Worm (Caenorhabditis elegans) whole organism, L1 larva: Measurements from ENCODE around the gene mtss-1.

ENCODE experiments used
- C16A3.4 ChIP-seq: fragments of 150-350 bp; optimal IDR thresholded peaks from 2 replicates; lab custom pipeline; 2014; ENCODE audit warnings: missing biosample characterization, missing genetic modification characterization
- C34B4.2 ChIP-seq: sonication (generic microtip); optimal IDR thresholded peaks from 2 replicates; lab custom pipeline; 2017; ENCODE audit warnings: mild to moderate bottlenecking, missing genetic modification characterization, missing compliant biosample characterization
- F16B12.6 ChIP-seq: fragments of 150-350 bp; optimal IDR thresholded peaks from 2 replicates; lab custom pipeline; 2014; ENCODE audit warnings: missing biosample characterization, missing genetic modification characterization
- Y116A8C.19 ChIP-seq: sonication (generic microtip); optimal IDR thresholded peaks from 2 replicates; lab custom pipeline; 2016; ENCODE audit warnings: missing compliant biosample characterization, missing genetic modification characterization, borderline replicate concordance
- alr-1 ChIP-seq: fragments of 200-800 bp; sonication (Bioruptor generic); optimal IDR thresholded peaks from 2 replicates; lab custom pipeline; 2018; ENCODE audit warnings: borderline replicate concordance, mild to moderate bottlenecking, missing genetic modification characterization, missing compliant biosample characterization
- blmp-1 ChIP-seq: fragments of 150-350 bp; optimal IDR thresholded peaks from 2 replicates; lab custom pipeline; 2014; ENCODE audit warnings: missing biosample characterization, missing genetic modification characterization
- ceh-63 ChIP-seq: fragments of 200-800 bp; sonication (Bioruptor generic); optimal IDR thresholded peaks from 2 replicates; lab custom pipeline; 2018; ENCODE audit warnings: mild to moderate bottlenecking, missing genetic modification characterization, missing compliant biosample characterization
- ceh-82 ChIP-seq, 3 experiments: fragments of 150-350 bp in 1 of 3; sonication (generic microtip) in 2 of 3; optimal IDR thresholded peaks; 2 replicates each; lab custom pipeline; 2014 to 2017; ENCODE audit warnings: missing biosample characterization in 3 of 3, missing genetic modification characterization in 3 of 3
- dpl-1 ChIP-seq, 3 experiments: fragments of 150-350 bp in 2 of 3; sonication (generic microtip) in 1 of 3; optimal IDR thresholded peaks; 2 replicates each; lab custom pipeline; 2014 to 2017; ENCODE audit warnings: missing biosample characterization in 3 of 3, missing genetic modification characterization in 3 of 3, missing genetic modification reagents in 3 of 3
- dsc-1 ChIP-seq: sonication (generic microtip); optimal IDR thresholded peaks from 2 replicates; lab custom pipeline; 2016; ENCODE audit warnings: mild to moderate bottlenecking, missing genetic modification characterization, missing compliant biosample characterization
- efl-1 ChIP-seq, 4 experiments: fragments of 150-350 bp; optimal IDR thresholded peaks in 3 of 4; peaks in 1 of 4; 1 replicate in 1 of 4; 2 replicates in 3 of 4; lab custom pipeline; 2014; ENCODE audit warnings: missing biosample characterization in 2 of 4, missing genetic modification characterization in 2 of 4, missing genetic modification reagents in 2 of 4
- elt-3 ChIP-seq, 6 experiments: fragments of 150-350 bp in 1 of 6; sonication (generic microtip); optimal IDR thresholded peaks; 2 replicates each; lab custom pipeline; 2017 to 2018; ENCODE audit warnings: missing biosample characterization in 6 of 6, missing genetic modification characterization in 6 of 6, inconsistent platforms in 1 of 6
- fkh-8 ChIP-seq: sonication (generic microtip); optimal IDR thresholded peaks from 2 replicates; lab custom pipeline; 2016; ENCODE audit warnings: mild to moderate bottlenecking, missing genetic modification characterization, missing compliant biosample characterization
- irx-1 ChIP-seq: sonication (generic microtip); optimal IDR thresholded peaks from 2 replicates; lab custom pipeline; 2016; ENCODE audit warnings: missing genetic modification characterization, missing compliant biosample characterization
- isw-1 ChIP-seq: fragments of 200-800 bp; sonication (Bioruptor generic); IDR thresholded peaks from 2 replicates; pipeline ENCODE4 v1.3.6; 2022; ENCODE audit warnings: missing genetic modification characterization, missing compliant biosample characterization
- jun-1 ChIP-seq: fragments of 150-350 bp; optimal IDR thresholded peaks from 2 replicates; lab custom pipeline; 2014; ENCODE audit warnings: missing biosample characterization, missing genetic modification reagents, missing genetic modification characterization
- lin-14 ChIP-seq: fragments of 200-800 bp; sonication (Bioruptor generic); optimal IDR thresholded peaks from 2 replicates; lab custom pipeline; 2018; ENCODE audit warnings: mild to moderate bottlenecking, missing genetic modification characterization, moderate library complexity, missing compliant biosample characterization
- lin-15B ChIP-seq: fragments of 150-350 bp; sonication (generic microtip); optimal IDR thresholded peaks from 3 replicates; lab custom pipeline; 2014; ENCODE audit warnings: missing biosample characterization, missing genetic modification characterization
- lin-35 ChIP-seq, 2 experiments: fragments of 150-350 bp; optimal IDR thresholded peaks; 2 replicates each; lab custom pipeline; 2014; ENCODE audit warnings: missing biosample characterization in 2 of 2, missing genetic modification characterization in 2 of 2, missing genetic modification reagents in 2 of 2
- lin-39 ChIP-seq: fragments of 150-350 bp; optimal IDR thresholded peaks from 2 replicates; lab custom pipeline; 2014; ENCODE audit warnings: missing biosample characterization, missing genetic modification reagents, missing genetic modification characterization
- lsy-2 ChIP-seq, 2 experiments: fragments of 150-350 bp; optimal IDR thresholded peaks; 2 replicates each; lab custom pipeline; 2014; ENCODE audit warnings: missing biosample characterization in 2 of 2, missing genetic modification characterization in 2 of 2
- mdl-1 ChIP-seq, 2 experiments: fragments of 150-350 bp; optimal IDR thresholded peaks; 2 replicates each; lab custom pipeline; 2014 to 2017; ENCODE audit warnings: missing biosample characterization in 2 of 2, missing genetic modification characterization in 2 of 2, inconsistent platforms in 1 of 2
- mep-1 ChIP-seq: fragments of 150-350 bp; optimal IDR thresholded peaks from 2 replicates; lab custom pipeline; 2014; ENCODE audit warnings: missing biosample characterization, missing genetic modification characterization
- nhr-19 ChIP-seq: fragments of 200-800 bp; sonication (Bioruptor generic); conservative IDR thresholded peaks from 2 replicates; pipeline ENCODE4 v1.3.6; 2022; ENCODE audit warnings: missing genetic modification characterization, missing compliant biosample characterization
- nhr-20 ChIP-seq: sonication (generic microtip); optimal IDR thresholded peaks from 2 replicates; lab custom pipeline; 2016; ENCODE audit warnings: mild to moderate bottlenecking, missing genetic modification characterization, missing compliant biosample characterization
- nhr-28 ChIP-seq: fragments of 150-350 bp; optimal IDR thresholded peaks from 2 replicates; lab custom pipeline; 2014; ENCODE audit warnings: missing biosample characterization, missing genetic modification characterization
- nhr-47 ChIP-seq: sonication (generic microtip); optimal IDR thresholded peaks from 2 replicates; lab custom pipeline; 2016; ENCODE audit warnings: mild to moderate bottlenecking, missing genetic modification characterization, moderate library complexity, missing compliant biosample characterization
- nhr-71 ChIP-seq: sonication (generic microtip); optimal IDR thresholded peaks from 2 replicates; lab custom pipeline; 2016; ENCODE audit warnings: mild to moderate bottlenecking, missing genetic modification characterization, moderate library complexity, missing compliant biosample characterization
- nhr-85 ChIP-seq: sonication (generic microtip); peaks from one replicate; lab custom pipeline; 2016; ENCODE audit warnings: missing genetic modification characterization, inconsistent platforms, missing compliant biosample characterization
- nhr-90 ChIP-seq: sonication (generic microtip); optimal IDR thresholded peaks from 2 replicates; lab custom pipeline; 2016; ENCODE audit warnings: mild to moderate bottlenecking, missing genetic modification characterization, missing compliant biosample characterization; ENCODE audit not compliant: poor library complexity
- pag-3 ChIP-seq: sonication (generic microtip); optimal IDR thresholded peaks from 2 replicates; lab custom pipeline; 2017; ENCODE audit warnings: missing genetic modification characterization, mild to moderate bottlenecking, missing compliant biosample characterization, antibody characterized with exemption, borderline replicate concordance; ENCODE audit not compliant: insufficient read depth
- rnt-1 ChIP-seq: sonication (generic microtip); optimal IDR thresholded peaks from 2 replicates; lab custom pipeline; 2016; ENCODE audit warnings: mild to moderate bottlenecking, missing genetic modification characterization, moderate library complexity, missing compliant biosample characterization
- skn-1 ChIP-seq: fragments of 150-350 bp; optimal IDR thresholded peaks from 2 replicates; lab custom pipeline; 2014; ENCODE audit warnings: missing biosample characterization, missing genetic modification characterization
- snpc-4 ChIP-seq: fragments of 150-350 bp; optimal IDR thresholded peaks from 2 replicates; lab custom pipeline; 2014; ENCODE audit warnings: missing biosample characterization, missing genetic modification characterization
- snu-23 ChIP-seq: sonication (generic microtip); optimal IDR thresholded peaks from 2 replicates; lab custom pipeline; 2016; ENCODE audit warnings: missing genetic modification characterization, missing compliant biosample characterization
- swsn-7 ChIP-seq: sonication (generic microtip); optimal IDR thresholded peaks from 2 replicates; lab custom pipeline; 2016; ENCODE audit warnings: missing genetic modification characterization, missing compliant biosample characterization
- tbx-2 ChIP-seq: sonication (generic microtip); optimal IDR thresholded peaks from 2 replicates; lab custom pipeline; 2016; ENCODE audit warnings: missing genetic modification characterization, missing compliant biosample characterization
- unc-130 ChIP-seq: fragments of 150-350 bp; optimal IDR thresholded peaks from 2 replicates; lab custom pipeline; 2017; ENCODE audit warnings: missing biosample characterization, missing genetic modification characterization, inconsistent platforms
- xbp-1 ChIP-seq: sonication (generic microtip); optimal IDR thresholded peaks from 2 replicates; lab custom pipeline; 2016; ENCODE audit warnings: missing genetic modification characterization, missing compliant biosample characterization

Gene mtss-1

DNA sequence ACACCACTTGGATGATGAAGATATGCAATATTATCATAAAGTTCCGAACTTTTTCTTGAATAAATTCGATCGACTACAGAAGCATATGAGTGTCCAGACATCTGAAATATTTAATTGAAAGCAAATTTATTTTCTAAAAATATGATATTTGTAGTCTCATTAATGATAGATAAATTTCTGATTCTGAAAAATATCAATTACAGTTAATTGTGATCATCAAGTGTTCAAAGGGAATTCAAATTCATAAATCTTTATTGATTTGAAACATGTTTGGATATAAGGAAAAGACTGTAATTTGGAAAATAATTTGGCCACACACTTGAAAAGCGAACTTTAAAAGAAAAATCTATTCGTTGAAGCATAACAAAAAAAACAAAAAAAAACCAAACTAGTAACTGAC lies 39.1 kb downstream of the mtss-1 start, which contains the start of gene F54F2.7 (continued):
- TF ChIP-seq lin-14 (GFP tag; lab: Kevin White, UChicago): no peak

DNA sequence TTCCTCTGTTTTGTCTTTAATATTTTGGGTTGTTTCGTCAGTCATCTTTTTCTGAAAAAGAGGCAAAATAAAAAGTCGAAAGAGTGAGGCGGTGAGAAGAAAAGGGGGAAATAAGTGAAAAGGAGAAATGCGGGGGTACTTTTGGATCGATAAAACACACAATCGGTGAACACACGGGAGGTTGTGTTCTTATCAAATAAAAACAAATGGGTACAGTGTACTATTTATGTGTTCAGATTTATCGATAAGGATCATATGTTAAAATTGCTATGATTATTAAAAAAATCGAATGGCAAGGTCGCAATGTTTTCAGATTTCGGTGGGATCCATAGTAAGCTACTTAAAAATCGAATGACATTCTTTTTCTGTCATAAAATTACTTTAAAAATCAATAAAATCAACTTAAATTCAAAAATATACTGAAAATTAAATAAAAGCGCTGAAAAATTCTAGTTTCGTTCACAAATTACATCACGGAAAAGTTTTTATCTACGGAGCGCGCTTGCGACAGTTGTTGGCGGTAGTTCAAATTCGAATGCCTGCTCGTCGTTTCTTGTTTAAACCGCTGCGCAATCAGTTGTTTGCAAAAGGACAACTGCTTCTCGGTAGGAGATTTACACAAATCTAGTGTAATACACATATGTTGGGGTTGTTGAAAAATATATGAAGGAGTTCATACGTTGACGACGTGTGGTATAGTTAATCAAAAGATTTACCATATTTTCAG lies 41.3 kb downstream of the mtss-1 start, which contains the start of gene prx-19:
prx-19 (minus strand) TSS at position 51 of the 727 bp plus-strand sequence.
- TF ChIP-seq lin-35 (GFP tag; optimal IDR thresholded peaks at IDR 0.05; lab: Kevin White, UChicago) (peak; percentile 94 to 98), nhr-71 (peak; percentile 58), nhr-20 (tag; lab: Kevin White, UChicago) (peak; percentile 68), tbx-2 (tag; lab: Kevin White, UChicago) (peak; percentile 49), elt-3 (tag; optimal IDR thresholded peaks at IDR 0.05; lab: Kevin White, UChicago) (peak in 1 of 6 experiments; percentile 45), dpl-1 (GFP tag; optimal IDR thresholded peaks at IDR 0.05; lab: Kevin White, UChicago) (peak; percentile 90 to 94 (median 93)), C16A3.4 (tag; lab: Kevin White, UChicago) (peak; percentile 60), nhr-19 (GFP tag; lab: Robert Waterston, UW) (peak; percentile 41), nhr-85 (tag; lab: Kevin White, UChicago) (peak; percentile 38), irx-1 (tag; lab: Kevin White, UChicago) (no peak), Y116A8C.19 (no peak), nhr-28 (tag; lab: Kevin White, UChicago) (no peak), xbp-1 (peak; percentile 38), lin-39 (peak; percentile 11), ceh-82 (tag; optimal IDR thresholded peaks at IDR 0.05; lab: Kevin White, UChicago) (peak in 2 of 3 experiments; percentile 36 to 67), efl-1 (optimal IDR thresholded peaks at IDR 0.05; lab: Kevin White, UChicago) (peak; percentile 90 to 95), efl-1 (GFP tag; optimal IDR thresholded peaks at IDR 0.05 in 1 of 2; lab: Kevin White, UChicago) (peak; percentile 95 to 100), snpc-4 (tag; lab: Kevin White, UChicago) (peak; percentile 22), dsc-1 (tag; lab: Kevin White, UChicago) (peak; percentile 45), blmp-1 (tag; lab: Kevin White, UChicago) (peak; percentile 54), skn-1 (tag; lab: Kevin White, UChicago) (peak; percentile 68), nhr-90 (tag; lab: Kevin White, UChicago) (peak; percentile 47), F16B12.6 (peak; percentile 44), snu-23 (GFP tag; lab: Kevin White, UChicago) (peak; percentile 59), lin-15B (peak; percentile 46), isw-1 (0 out of 2 replicates have a peak, but pooled peaks have one; percentile 8), alr-1 (tag; lab: Kevin White, UChicago) (no peak), lin-14 (GFP tag; lab: Kevin White, UChicago) (peak; percentile 32), fkh-8 (no peak), nhr-47 (peak; percentile 54), mep-1 (peak; percentile 66), rnt-1 (peak; percentile 57), jun-1 (tag; lab: Kevin White, UChicago) (no peak), C34B4.2 (tag; lab: Kevin White, UChicago) (no peak), ceh-63 (GFP tag; lab: Kevin White, UChicago) (no peak), unc-130 (tag; lab: Kevin White, UChicago) (peak; percentile 21), lsy-2 (tag; optimal IDR thresholded peaks at IDR 0.05; lab: Kevin White, UChicago) (peak; percentile 47 to 79), pag-3 (tag; lab: Kevin White, UChicago) (no peak), mdl-1 (tag; optimal IDR thresholded peaks at IDR 0.05; lab: Kevin White, UChicago) (peak in 1 of 2 experiments; percentile 38), swsn-7 (tag; lab: Kevin White, UChicago) (peak; percentile 39)
